Worm (Caenorhabditis elegans): ENCODE data around the gene tps-1.

The tps-1 gene

DNA sequence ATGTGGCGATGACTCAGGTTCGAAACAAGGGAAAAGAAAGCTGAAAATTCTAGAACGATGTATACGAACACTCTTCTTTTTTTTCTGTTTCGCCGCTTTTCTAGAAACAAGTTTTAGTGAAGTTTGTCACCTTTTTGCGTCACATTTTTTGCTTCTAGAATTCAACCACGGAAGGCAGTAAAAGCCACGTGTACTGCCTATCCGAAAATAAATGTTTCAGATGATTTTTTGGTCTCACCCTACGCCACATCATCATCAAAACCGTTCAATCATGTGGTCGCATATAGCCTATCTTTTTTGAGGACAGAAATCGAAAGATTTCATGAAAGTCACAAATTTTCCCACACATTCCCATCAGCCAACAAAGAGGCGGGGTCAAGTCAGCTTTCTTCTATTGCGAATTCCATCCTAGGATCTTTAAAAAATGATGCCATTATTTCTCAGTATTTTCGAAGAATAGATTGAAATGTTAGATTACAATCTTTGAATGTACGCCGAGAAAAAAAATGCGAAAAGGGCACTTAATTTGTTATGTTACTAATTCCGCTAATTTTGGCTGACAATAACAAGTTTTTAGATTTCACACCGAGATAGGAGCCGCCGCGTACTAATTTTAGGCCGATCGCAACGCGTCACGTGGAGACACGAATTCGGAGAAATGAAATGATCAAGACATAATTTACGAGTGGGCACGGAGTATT is 50.3 kb downstream of the tps-1 start (continued):
- TF ChIP-seq egl-13 (tag; optimal IDR thresholded peaks at IDR 0.05): no peak
- no peak for TF ChIP-seq efl-1 (optimal IDR thresholded peaks at IDR 0.05)
- TF ChIP-seq efl-1 (GFP tag; optimal IDR thresholded peaks at IDR 0.05 in 1 of 2): peak in 1 of 2 experiments; percentile 91
- TF ChIP-seq ceh-8 (GFP tag; optimal IDR thresholded peaks at IDR 0.05): no peak
- TF ChIP-seq alr-1 (tag; optimal IDR thresholded peaks at IDR 0.05; ENCODE audit: borderline replicate concordance): no peak
- TF ChIP-seq hpl-2 (GFP tag; optimal IDR thresholded peaks at IDR 0.05): no peak
- TF ChIP-seq pqm-1 (tag; optimal IDR thresholded peaks at IDR 0.05): no peak
- TF ChIP-seq irx-1 (tag; optimal IDR thresholded peaks at IDR 0.05): peak; percentile 55
- TF ChIP-seq fkh-10 (GFP tag; optimal IDR thresholded peaks at IDR 0.05): no peak
- no peak for TF ChIP-seq mef-2 (tag; optimal IDR thresholded peaks at IDR 0.05)
- no peak for TF ChIP-seq ces-1 (GFP tag; optimal IDR thresholded peaks at IDR 0.05)
- no peak for TF ChIP-seq unc-30 (tag; optimal IDR thresholded peaks at IDR 0.05)
- TF ChIP-seq blmp-1 (tag; optimal IDR thresholded peaks at IDR 0.05): peak; percentile 29
- TF ChIP-seq snpc-4 (tag; optimal IDR thresholded peaks at IDR 0.05): no peak
- no peak for TF ChIP-seq nhr-77 (tag; optimal IDR thresholded peaks at IDR 0.05)
- TF ChIP-seq dsc-1 (tag; optimal IDR thresholded peaks at IDR 0.05): no peak
- TF ChIP-seq fos-1 (tag; optimal IDR thresholded peaks at IDR 0.05): no peak
- no peak for TF ChIP-seq unc-98 (GFP tag; IDR thresholded peaks at IDR 0.05)
- no peak for TF ChIP-seq ceh-88 (GFP tag; IDR thresholded peaks at IDR 0.05)
- no peak for TF ChIP-seq unc-130 (tag; optimal IDR thresholded peaks at IDR 0.05)
- peak; percentile 1 for TF ChIP-seq lir-3 (tag; optimal IDR thresholded peaks at IDR 0.05; ENCODE audit: poor library complexity)
- TF ChIP-seq nhr-84 (tag; optimal IDR thresholded peaks at IDR 0.05): no peak
- no peak for TF ChIP-seq pax-3 (tag; optimal IDR thresholded peaks at IDR 0.05)
- no peak for TF ChIP-seq skn-1 (tag; optimal IDR thresholded peaks at IDR 0.05)
- no peak for TF ChIP-seq ceh-63 (GFP tag; optimal IDR thresholded peaks at IDR 0.05)
- peak; percentile 92 for TF ChIP-seq nhr-85 (tag)
- TF ChIP-seq tbx-2 (tag; optimal IDR thresholded peaks at IDR 0.05): no peak
- TF ChIP-seq aly-2 (tag; optimal IDR thresholded peaks at IDR 0.05): no peak
- TF ChIP-seq nhr-47 (tag; optimal IDR thresholded peaks at IDR 0.05): no peak
- no peak for TF ChIP-seq ztf-11 (tag; optimal IDR thresholded peaks at IDR 0.05)
- TF ChIP-seq dpl-1 (GFP tag; optimal IDR thresholded peaks at IDR 0.05): no peak
- TF ChIP-seq unc-62 (GFP tag; optimal IDR thresholded peaks at IDR 0.05): no peak
- 0 out of 2 replicates have a peak, but pooled peaks have one; percentile 26 for TF ChIP-seq grh-1 (GFP tag; IDR thresholded peaks at IDR 0.05)
- no peak for TF ChIP-seq tlp-1 (tag; optimal IDR thresholded peaks at IDR 0.05)
- TF ChIP-seq lin-14 (GFP tag; optimal IDR thresholded peaks at IDR 0.05): peak; percentile 46
- TF ChIP-seq Y116A8C.19 (tag; optimal IDR thresholded peaks at IDR 0.05; ENCODE audit: borderline replicate concordance): no peak
- peak; percentile 4 for TF ChIP-seq lin-13 (GFP tag; optimal IDR thresholded peaks at IDR 0.05)
- no peak for TF ChIP-seq C34B4.2 (tag; optimal IDR thresholded peaks at IDR 0.05)
- no peak for TF ChIP-seq nhr-76 (tag; optimal IDR thresholded peaks at IDR 0.05)
- TF ChIP-seq C04F5.9 (tag; optimal IDR thresholded peaks at IDR 0.05): no peak
- peak in 1 of 6 experiments; percentile 35 for TF ChIP-seq elt-3 (tag; optimal IDR thresholded peaks at IDR 0.05)
- no peak for TF ChIP-seq isw-1 (GFP tag; IDR thresholded peaks at IDR 0.05)
- peak in 1 of 2 experiments; percentile 37 for TF ChIP-seq lin-35 (GFP tag; optimal IDR thresholded peaks at IDR 0.05)
- TF ChIP-seq vab-15 (tag; optimal IDR thresholded peaks at IDR 0.05): no peak

All from whole organism, L1 larva.